Worm (Caenorhabditis elegans): Measurements from ENCODE around the gene adm-2.

DNA sequence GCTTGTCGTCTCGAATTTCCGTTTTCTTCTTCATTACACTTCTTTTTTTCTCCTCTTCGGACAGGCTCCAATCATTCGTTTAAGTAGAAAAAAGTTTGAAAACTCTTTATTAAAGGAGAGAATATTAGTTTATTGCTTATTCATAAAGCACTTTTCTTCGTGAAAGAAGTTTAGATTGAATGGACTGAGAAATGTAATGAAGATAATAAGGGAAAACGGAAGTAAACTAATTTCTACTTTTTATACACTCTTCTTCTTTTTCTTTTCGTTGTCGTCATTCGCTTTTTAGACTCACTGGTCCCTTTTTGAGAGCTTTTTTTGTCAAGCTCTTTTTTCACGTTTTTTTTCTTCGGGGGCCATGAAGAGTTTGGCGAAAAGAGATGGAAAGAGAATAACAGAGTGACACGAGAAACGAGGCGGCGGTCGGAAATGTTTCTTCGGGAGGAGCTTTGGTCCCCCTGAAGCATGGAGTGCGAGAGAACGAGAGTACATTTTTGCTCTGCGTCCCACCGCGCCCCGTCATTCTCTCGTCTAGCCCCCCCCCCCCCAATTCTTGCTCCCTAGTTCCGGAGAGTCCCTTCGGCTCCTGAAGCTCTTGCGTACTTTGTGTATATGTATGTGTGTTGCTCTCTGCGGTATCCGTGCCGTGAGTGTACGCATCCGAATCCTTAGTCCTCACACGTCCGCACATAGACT, 51.5 kb downstream of the adm-2 start:
- TF ChIP-seq gmeb-2 (tag; optimal IDR thresholded peaks at IDR 0.05) (no peak), ceh-34 (tag; optimal IDR thresholded peaks at IDR 0.05) (no peak), pha-4 (tag; optimal IDR thresholded peaks at IDR 0.05) (no peak), C38D4.7 (GFP tag; optimal IDR thresholded peaks at IDR 0.05) (no peak), ets-4 (tag; optimal IDR thresholded peaks at IDR 0.05) (no peak), ceh-24 (tag; optimal IDR thresholded peaks at IDR 0.05) (no peak), ama-1 (optimal IDR thresholded peaks at IDR 0.05) (no peak)

Data from whole organism, late embryonic.